Worm (Caenorhabditis elegans): Measurements from ENCODE around the gene vwa-8.
A peak's percentile ranks its signal among the peaks of the same experiment; 100 is the strongest.

The vwa-8 gene

ce11 chrX:13014341-13014740, 23.1 kb downstream of the vwa-8 start:
- TF ChIP-seq nhr-10 (tag; optimal IDR thresholded peaks at IDR 0.05) (no peak), ztf-1 (GFP tag; conservative IDR thresholded peaks at IDR 0.05) (no peak), nhr-129 (tag; optimal IDR thresholded peaks at IDR 0.05) (no peak), fos-1 (tag; optimal IDR thresholded peaks at IDR 0.05) (no peak), egl-27 (tag; optimal IDR thresholded peaks at IDR 0.05) (no peak), blmp-1 (tag; optimal IDR thresholded peaks at IDR 0.05; ENCODE audit: insufficient read depth) (peak; percentile 10), nhr-25 (tag; optimal IDR thresholded peaks at IDR 0.05) (peak; percentile 94), sma-3 (GFP tag; optimal IDR thresholded peaks at IDR 0.05) (no peak), nhr-6 (tag; optimal IDR thresholded peaks at IDR 0.05) (peak; percentile 10)

DNA sequence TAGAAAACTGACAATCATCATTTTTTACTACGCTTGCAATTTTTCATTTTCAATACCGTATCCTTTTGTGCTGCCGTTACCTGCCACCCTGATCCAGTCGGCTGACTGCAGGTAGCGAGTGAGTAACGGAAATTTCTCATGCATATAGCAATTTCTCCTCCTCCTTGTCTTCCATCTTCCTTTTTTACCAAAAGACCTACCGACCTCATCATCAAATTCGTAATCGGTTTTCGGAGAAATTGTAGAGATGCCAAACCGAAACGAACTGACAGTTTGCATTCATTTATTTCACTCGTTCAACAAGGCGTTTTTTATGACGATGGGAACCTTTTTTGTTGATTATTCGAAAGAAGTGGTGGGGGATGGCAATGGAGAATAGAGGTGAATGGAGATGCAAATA, 25.0 kb downstream of the vwa-8 start:
- TF ChIP-seq ceh-16 (tag; optimal IDR thresholded peaks at IDR 0.05) = no peak
- TF ChIP-seq Y55F3AM.14 (GFP tag; optimal IDR thresholded peaks at IDR 0.05) = no peak
- TF ChIP-seq nhr-21 (tag; optimal IDR thresholded peaks at IDR 0.05) = no peak
- no peak for TF ChIP-seq unc-55 (GFP tag; optimal IDR thresholded peaks at IDR 0.05)
- no peak for TF ChIP-seq ztf-1 (GFP tag; conservative IDR thresholded peaks at IDR 0.05)

DNA sequence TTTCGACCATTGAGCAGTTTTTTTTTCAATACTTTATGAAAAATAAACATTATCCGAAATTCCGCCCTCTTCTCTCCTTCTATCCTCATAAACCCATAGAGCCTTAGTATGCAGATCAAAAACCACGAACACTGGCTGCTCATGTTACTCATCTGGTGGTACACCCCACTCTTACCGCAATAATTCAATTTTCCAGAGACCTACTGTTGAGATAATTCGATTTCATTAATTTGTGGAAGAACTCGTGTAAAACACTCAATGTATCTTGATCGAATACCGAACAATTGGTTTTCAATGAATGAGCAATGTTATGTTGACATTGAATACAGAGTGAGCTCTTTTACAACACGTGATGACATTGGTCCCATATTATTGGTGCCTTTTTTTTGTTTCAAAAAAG, 30.2 kb downstream of the vwa-8 start:
- TF ChIP-seq nhr-21 (tag; optimal IDR thresholded peaks at IDR 0.05) (no peak), nhr-6 (tag; optimal IDR thresholded peaks at IDR 0.05) (no peak), ceh-82 (tag; optimal IDR thresholded peaks at IDR 0.05) (no peak), F13H6.1 (tag; optimal IDR thresholded peaks at IDR 0.05) (no peak), ztf-1 (GFP tag; conservative IDR thresholded peaks at IDR 0.05) (no peak), nhr-77 (tag; optimal IDR thresholded peaks at IDR 0.05) (no peak), nhr-10 (tag; optimal IDR thresholded peaks at IDR 0.05) (no peak), ceh-16 (tag; optimal IDR thresholded peaks at IDR 0.05) (no peak), nhr-11 (tag; optimal IDR thresholded peaks at IDR 0.05) (no peak), sma-3 (GFP tag; optimal IDR thresholded peaks at IDR 0.05) (no peak), nhr-129 (tag; optimal IDR thresholded peaks at IDR 0.05) (no peak), ztf-11 (tag; optimal IDR thresholded peaks at IDR 0.05) (no peak), unc-55 (GFP tag; optimal IDR thresholded peaks at IDR 0.05) (no peak), nhr-25 (tag; optimal IDR thresholded peaks at IDR 0.05) (no peak)

DNA sequence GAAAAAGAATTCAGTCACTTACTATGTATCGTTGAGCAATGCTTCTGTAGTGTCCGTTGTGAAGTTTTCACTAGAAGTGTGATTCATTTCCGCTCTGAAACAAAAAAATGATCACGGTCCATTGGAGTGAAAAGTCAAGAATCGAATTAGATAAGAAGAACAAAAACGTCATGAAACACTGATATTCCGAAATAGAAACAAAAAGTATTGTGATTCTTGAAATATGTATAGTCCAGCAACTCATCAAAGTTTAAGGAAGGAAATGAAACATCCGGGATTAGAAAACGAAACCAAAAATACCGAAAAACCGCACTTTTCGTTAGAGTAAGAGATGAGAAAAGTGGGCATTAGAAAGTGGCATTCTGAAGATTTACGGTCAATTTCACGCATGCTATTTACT, 41.3 kb downstream of the vwa-8 start, which contains the start of gene npr-10:
TSS of gene npr-10 (minus strand) at position 101 of the 400 bp plus-strand sequence.
- TF ChIP-seq elt-3 (tag; optimal IDR thresholded peaks at IDR 0.05) (no peak), elt-1 (tag; optimal IDR thresholded peaks at IDR 0.05) (no peak), nhr-11 (tag; optimal IDR thresholded peaks at IDR 0.05) (no peak), sma-9 (GFP tag; optimal IDR thresholded peaks at IDR 0.05) (no peak), sma-9 (tag; optimal IDR thresholded peaks at IDR 0.05) (no peak), nhr-23 (tag; optimal IDR thresholded peaks at IDR 0.05) (no peak), gmeb-1 (tag; optimal IDR thresholded peaks at IDR 0.05) (no peak), fos-1 (tag; optimal IDR thresholded peaks at IDR 0.05) (no peak)

DNA sequence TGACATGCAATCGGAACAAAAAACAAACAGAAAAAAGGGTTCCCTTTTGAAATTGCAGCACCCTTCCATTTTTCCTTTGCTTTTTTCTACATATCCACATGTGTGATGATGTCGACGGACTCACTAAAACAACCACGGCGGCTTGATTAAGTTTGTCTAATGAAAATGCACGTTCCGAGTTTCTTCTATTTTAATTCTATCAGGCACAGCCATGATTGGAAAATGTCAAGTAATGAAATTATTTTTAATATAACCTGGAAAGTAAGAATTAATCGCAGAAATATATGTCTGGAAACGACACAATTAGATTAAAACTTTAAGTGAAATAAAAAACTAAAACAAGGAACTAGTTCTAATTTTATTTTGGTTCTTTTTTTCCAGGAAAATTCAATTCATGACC, 42.6 kb downstream of the vwa-8 start:
- TF ChIP-seq lin-13 (GFP tag; optimal IDR thresholded peaks at IDR 0.05) (no peak), nhr-6 (tag; optimal IDR thresholded peaks at IDR 0.05) (no peak), gmeb-1 (tag; optimal IDR thresholded peaks at IDR 0.05) (no peak), mdl-1 (tag; optimal IDR thresholded peaks at IDR 0.05) (no peak), nhr-12 (tag; optimal IDR thresholded peaks at IDR 0.05) (no peak), snpc-4 (tag; optimal IDR thresholded peaks at IDR 0.05) (no peak), sma-9 (GFP tag; optimal IDR thresholded peaks at IDR 0.05) (no peak), sma-9 (tag; optimal IDR thresholded peaks at IDR 0.05) (no peak), lin-11 (tag; optimal IDR thresholded peaks at IDR 0.05) (no peak), elt-1 (tag; optimal IDR thresholded peaks at IDR 0.05) (no peak), ztf-1 (GFP tag; conservative IDR thresholded peaks at IDR 0.05) (no peak), ceh-16 (tag; optimal IDR thresholded peaks at IDR 0.05) (no peak), lsy-2 (tag; optimal IDR thresholded peaks at IDR 0.05) (no peak), nhr-237 (tag; optimal IDR thresholded peaks at IDR 0.05) (no peak), unc-55 (GFP tag; optimal IDR thresholded peaks at IDR 0.05) (no peak)

DNA sequence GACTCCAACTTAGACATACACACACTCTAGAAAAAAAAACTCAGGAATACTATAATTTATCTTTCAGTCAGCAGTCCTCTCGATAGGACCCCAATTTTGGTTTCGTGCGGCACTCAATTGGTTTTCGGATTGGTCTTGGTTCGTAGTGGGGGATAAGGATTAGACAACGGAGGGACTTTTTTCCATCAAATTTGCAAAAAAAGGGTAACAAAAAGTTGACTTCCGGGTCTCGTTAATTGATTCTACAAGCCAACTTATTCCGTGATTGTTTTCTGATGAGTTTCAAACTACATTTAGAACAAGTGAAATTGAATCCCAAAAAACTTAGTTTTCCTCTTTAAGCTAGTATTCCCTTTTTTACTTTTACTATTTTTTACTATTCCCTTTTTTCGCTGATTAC, 43.1 kb downstream of the vwa-8 start:
- TF ChIP-seq peb-1 (tag; optimal IDR thresholded peaks at IDR 0.05) (no peak), elt-3 (tag; optimal IDR thresholded peaks at IDR 0.05) (no peak), unc-62 (GFP tag; optimal IDR thresholded peaks at IDR 0.05) (no peak)

All from whole organism, L2 larva.